Fruit fly (Drosophila melanogaster): Measurements from ENCODE around the gene CG1638.

DNA sequence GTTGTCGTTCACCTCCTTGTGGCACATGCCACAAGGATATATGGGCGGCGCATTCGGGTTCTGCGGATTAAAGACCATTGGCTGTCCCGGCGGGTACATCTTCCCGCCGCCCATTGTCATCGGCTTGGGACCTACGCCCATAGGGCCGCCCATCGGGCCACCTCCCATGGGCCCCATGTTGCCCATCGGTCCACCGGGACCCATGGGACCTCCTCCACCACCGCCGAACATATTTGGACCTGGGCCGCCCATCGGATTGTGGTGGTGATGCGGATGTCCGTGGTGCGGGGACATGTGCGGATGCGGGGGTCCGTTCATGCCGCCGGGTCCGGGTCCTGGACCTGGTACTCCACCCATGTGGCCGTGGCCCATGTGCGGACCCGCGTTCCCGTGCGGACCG is 13.0 kb upstream of the CG1638 start:
- TF ChIP-seq Mnt (GFP tag; optimal IDR thresholded peaks at IDR 0.05) (no peak), Crg-1 (GFP tag; optimal IDR thresholded peaks at IDR 0.05) (no peak), Hr96 (GFP tag; optimal IDR thresholded peaks at IDR 0.05) (no peak), CG33017 (tag; optimal IDR thresholded peaks at IDR 0.05) (no peak), CG11617 (GFP tag; optimal IDR thresholded peaks at IDR 0.05) (no peak), cic (GFP tag; optimal IDR thresholded peaks at IDR 0.05) (no peak), CG14711 (tag; optimal IDR thresholded peaks at IDR 0.05) (no peak), CG5204 (GFP tag; optimal IDR thresholded peaks at IDR 0.05) (no peak), cnc (optimal IDR thresholded peaks at IDR 0.05) (no peak), CG7101 (tag; optimal IDR thresholded peaks at IDR 0.05) (no peak), ovo (GFP tag; optimal IDR thresholded peaks at IDR 0.05) (no peak)

Data from whole organism, adult.